Fruit fly (Drosophila melanogaster): Measurements from ENCODE around the gene RhoL.
A peak's percentile ranks its signal among the peaks of the same experiment; 100 is the strongest.

The RhoL gene

DNA sequence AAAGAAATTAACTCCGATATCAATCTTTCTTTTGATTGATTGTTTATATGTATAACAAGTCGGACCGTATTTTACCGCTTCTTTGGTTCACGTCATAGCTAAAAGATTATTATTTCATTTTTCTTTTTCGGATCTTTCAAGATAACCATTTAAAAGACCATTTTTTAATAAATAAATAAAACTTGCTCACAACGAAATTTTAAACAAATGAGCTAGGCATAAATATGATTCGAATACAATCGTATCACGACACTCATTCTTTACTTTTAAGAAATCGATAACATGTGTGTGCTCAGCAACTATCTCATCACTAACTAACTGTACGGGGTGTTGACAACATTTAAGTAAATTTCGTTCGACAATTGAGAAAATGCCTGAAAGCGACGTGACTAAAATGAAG, 2.0 kb upstream of the RhoL start, which contains the start of gene CG8149 (continued):
- TF ChIP-seq CG14860 (GFP tag; IDR thresholded peaks at IDR 0.05; ENCODE audit: partially characterized antibody) (peak; percentile 80), CG3847 (GFP tag; IDR thresholded peaks at IDR 0.05) (no peak), Fer1 (GFP tag; optimal IDR thresholded peaks at IDR 0.05) (peak; percentile 25), dan (GFP tag; IDR thresholded peaks at IDR 0.05) (no peak), HHEX (GFP tag; optimal IDR thresholded peaks at IDR 0.05) (no peak), CG2889 (GFP tag; IDR thresholded peaks at IDR 0.05) (no peak), chm (GFP tag; IDR thresholded peaks at IDR 0.05) (no peak), Ssrp (tag; optimal IDR thresholded peaks at IDR 0.05) (peak; percentile 15), CG8924 (tag; optimal IDR thresholded peaks at IDR 0.05) (peak; percentile 72), Dip3 (GFP tag; optimal IDR thresholded peaks at IDR 0.05) (no peak), mam (GFP tag; optimal IDR thresholded peaks at IDR 0.05) (peak; percentile 37), mirr (GFP tag; optimal IDR thresholded peaks at IDR 0.05) (no peak), C15 (GFP tag; IDR thresholded peaks at IDR 0.05) (no peak), gsb-n (tag; optimal IDR thresholded peaks at IDR 0.05) (no peak), CG17829 (tag; optimal IDR thresholded peaks at IDR 0.05) (peak; percentile 22), CG15696 (tag; optimal IDR thresholded peaks at IDR 0.05) (peak; percentile 8), Atf3 (GFP tag; optimal IDR thresholded peaks at IDR 0.05) (no peak), CG16813 (GFP tag; IDR thresholded peaks at IDR 0.05; ENCODE audit: partially characterized antibody) (peak; percentile 80), HLHmδ (GFP tag; optimal IDR thresholded peaks at IDR 0.05) (no peak), Dref (GFP tag; IDR thresholded peaks at IDR 0.05) (peak; percentile 82), hth (optimal IDR thresholded peaks at IDR 0.05) (no peak), CG12659 (GFP tag; optimal IDR thresholded peaks at IDR 0.05) (peak; percentile 78), cg (GFP tag; optimal IDR thresholded peaks at IDR 0.05) (peak; percentile 15), CG1529 (GFP tag; optimal IDR thresholded peaks at IDR 0.05) (no peak), Xbp1 (GFP tag; optimal IDR thresholded peaks at IDR 0.05) (no peak), jigr1 (GFP tag; IDR thresholded peaks at IDR 0.05) (no peak), ara (GFP tag; IDR thresholded peaks at IDR 0.05) (no peak), slp2 (GFP tag; optimal IDR thresholded peaks at IDR 0.05) (no peak), insv (GFP tag; optimal IDR thresholded peaks at IDR 0.05) (peak in 1 of 2 experiments; percentile 17), CG10431 (GFP tag; optimal IDR thresholded peaks at IDR 0.05) (no peak), CG6175 (GFP tag; IDR thresholded peaks at IDR 0.05) (no peak), knrl (GFP tag; IDR thresholded peaks at IDR 0.05; ENCODE audit: partially characterized antibody) (peak; percentile 98), CG12942 (GFP tag; optimal IDR thresholded peaks at IDR 0.05) (no peak), otp (GFP tag; IDR thresholded peaks at IDR 0.05) (no peak), gro (GFP tag; optimal IDR thresholded peaks at IDR 0.05) (peak; percentile 36), CG8281 (tag; optimal IDR thresholded peaks at IDR 0.05) (no peak), CG13296 (GFP tag; optimal IDR thresholded peaks at IDR 0.05) (no peak), CG4854 (GFP tag; optimal IDR thresholded peaks at IDR 0.05) (no peak), yki (optimal IDR thresholded peaks at IDR 0.05) (no peak), wek (GFP tag; optimal IDR thresholded peaks at IDR 0.05) (no peak), CG4730 (GFP tag; IDR thresholded peaks at IDR 0.05) (no peak), CG2129 (GFP tag; IDR thresholded peaks at IDR 0.05; ENCODE audit: partially characterized antibody) (peak; percentile 90), Opbp (GFP tag; IDR thresholded peaks at IDR 0.05; ENCODE audit: partially characterized antibody) (peak; percentile 77; the same call in 2 of the 3 replicates), Med (GFP tag) (peak; percentile 77), Deaf1 (tag; optimal IDR thresholded peaks at IDR 0.05) (peak; percentile 6), CG14014 (GFP tag; IDR thresholded peaks at IDR 0.05) (no peak), crp (GFP tag; optimal IDR thresholded peaks at IDR 0.05) (no peak), gfzf (GFP tag; optimal IDR thresholded peaks at IDR 0.05) (peak; percentile 59), lov (optimal IDR thresholded peaks at IDR 0.05) (no peak), lov (GFP tag; IDR thresholded peaks at IDR 0.05) (no peak), CG2875 (GFP tag; optimal IDR thresholded peaks at IDR 0.05) (no peak), stc (GFP tag; IDR thresholded peaks at IDR 0.05) (no peak)
